Fruit fly (Drosophila melanogaster) whole organism: Measurements from ENCODE around the gene Slu7.

Experiments used
- Dll ChIP-seq: fragments of >200 bp; optimal IDR thresholded peaks from 2 replicates; lab custom pipeline; 2017
- pan ChIP-seq: fragments of >200 bp; optimal IDR thresholded peaks from 2 replicates; lab custom pipeline; 2017

- TF ChIP-seq pan (lab: Kevin White, UChicago) (no peak), Dll (lab: Kevin White, UChicago) (peak; percentile 85)
These were observed 25.8 kb upstream of the Slu7 start for dm6 chr3R:29064682-29065100.
